Worm (Caenorhabditis elegans): ENCODE measurements around the gene fdgt-2.

The fdgt-2 gene

DNA sequence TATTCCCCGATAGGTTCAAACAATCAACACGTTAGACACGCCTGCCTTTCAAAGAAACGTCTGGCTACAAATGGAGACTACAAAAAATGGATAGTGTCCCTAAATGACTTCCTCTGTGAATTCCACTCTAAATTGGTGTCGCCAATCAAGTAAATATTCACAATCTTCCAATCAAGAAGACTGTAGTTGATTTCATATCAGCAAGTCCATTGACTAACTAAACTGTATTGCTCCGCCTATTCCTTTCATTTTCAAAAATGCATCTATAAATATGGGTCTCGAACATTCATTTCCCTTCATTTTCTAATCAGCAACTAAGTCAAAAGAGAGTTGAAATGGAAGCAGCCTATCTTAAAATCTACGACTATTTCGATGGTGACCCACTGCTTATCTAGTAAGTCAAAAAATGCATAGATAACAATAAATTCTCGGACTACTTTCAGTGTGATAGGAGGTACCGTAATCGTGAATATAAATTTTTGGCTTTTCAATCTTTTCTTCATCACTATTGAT, 29.4 kb upstream of the fdgt-2 start, which contains the start of gene drd-1 (continued):
- no peak for TF ChIP-seq nfya-2 (GFP tag; IDR thresholded peaks at IDR 0.05)

DNA sequence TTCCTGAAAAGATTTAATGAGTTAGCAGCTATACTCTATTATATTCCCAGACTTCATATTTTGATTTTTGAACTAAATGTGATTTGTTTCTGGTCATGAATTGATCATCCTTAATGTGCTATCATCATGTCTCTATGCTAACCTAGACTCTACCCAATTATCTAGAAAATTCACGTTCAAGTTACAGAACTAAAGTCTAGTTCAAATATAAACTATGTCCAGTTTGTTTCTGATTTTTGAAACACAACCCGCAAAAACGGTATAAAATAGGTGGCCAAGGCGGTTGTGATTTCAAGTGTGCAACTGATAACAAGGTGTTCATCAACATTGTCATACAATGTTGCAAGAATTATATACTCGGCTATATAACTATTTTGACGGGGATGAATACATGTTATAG, 26.7 kb upstream of the fdgt-2 start, which contains the start of gene F49E12.10:
TSS of gene F49E12.10 (plus strand) at position 301 of the 400 bp plus-strand sequence.
- TF ChIP-seq ztf-18 (tag; optimal IDR thresholded peaks at IDR 0.05) (no peak), rec-8 (tag; optimal IDR thresholded peaks at IDR 0.05) (no peak), nhr-80 (tag; optimal IDR thresholded peaks at IDR 0.05) (peak; percentile 27), hrde-1 (tag; optimal IDR thresholded peaks at IDR 0.05; ENCODE audit: borderline replicate concordance) (no peak)

DNA sequence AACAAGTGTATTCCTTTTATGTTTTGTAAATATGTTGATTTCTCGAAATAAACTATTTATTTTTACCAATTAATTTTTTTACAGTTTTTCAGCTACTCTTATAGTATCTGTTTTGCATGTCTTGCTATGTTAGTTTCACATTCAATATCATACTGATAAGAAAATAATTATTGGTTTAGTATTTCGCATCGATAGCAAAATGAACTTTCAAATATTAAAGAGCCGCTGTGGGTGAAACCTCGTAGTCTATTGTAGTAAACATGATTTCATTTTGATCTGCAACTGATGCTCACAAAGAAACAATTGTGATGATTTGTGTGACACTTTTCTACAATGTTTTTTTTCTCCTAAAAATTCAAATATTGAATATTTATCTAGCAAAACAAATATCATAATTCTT, 25.2 kb upstream of the fdgt-2 start:
- TF ChIP-seq Y53G8AR.9 (GFP tag; conservative IDR thresholded peaks at IDR 0.05) (no peak), F39B2.1 (GFP tag; IDR thresholded peaks at IDR 0.05) (no peak), sptf-2 (GFP tag; optimal IDR thresholded peaks at IDR 0.05) (no peak), lin-40 (tag; optimal IDR thresholded peaks at IDR 0.05) (no peak)

DNA sequence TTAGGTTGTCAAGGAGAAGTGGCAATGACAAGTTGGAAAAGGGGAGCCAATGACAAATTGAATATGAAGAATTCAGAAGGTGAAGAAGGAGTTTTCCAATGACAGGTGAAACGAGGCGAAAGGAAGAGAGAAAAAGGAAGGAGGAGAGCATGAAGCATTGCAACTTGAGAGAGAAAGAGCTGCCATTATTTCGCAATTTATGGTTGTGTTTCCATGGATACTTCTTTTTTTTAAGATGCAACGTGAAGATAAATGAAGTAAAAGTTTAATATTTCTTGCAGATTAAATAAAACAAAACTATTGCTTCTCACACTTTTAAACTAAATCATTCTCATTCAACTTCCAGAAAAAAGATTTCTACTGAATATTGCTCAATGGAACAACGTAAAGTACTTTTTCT, 23.2 kb upstream of the fdgt-2 start, which contains the start of gene F49E12.8:
TSS of gene F49E12.8 (minus strand) at position 101 of the 400 bp plus-strand sequence.
- TF ChIP-seq ZK185.1 (tag; optimal IDR thresholded peaks at IDR 0.05; ENCODE audit: poor library complexity, severe bottlenecking) (no peak), egl-18 (GFP tag; IDR thresholded peaks at IDR 0.05) (no peak), dpff-1 (tag; optimal IDR thresholded peaks at IDR 0.05) (no peak), F23B12.7 (tag; optimal IDR thresholded peaks at IDR 0.05; ENCODE audit: insufficient read depth) (no peak), ceh-40 (GFP tag; IDR thresholded peaks at IDR 0.05) (no peak), T07F8.4 (tag; optimal IDR thresholded peaks at IDR 0.05) (no peak)

DNA sequence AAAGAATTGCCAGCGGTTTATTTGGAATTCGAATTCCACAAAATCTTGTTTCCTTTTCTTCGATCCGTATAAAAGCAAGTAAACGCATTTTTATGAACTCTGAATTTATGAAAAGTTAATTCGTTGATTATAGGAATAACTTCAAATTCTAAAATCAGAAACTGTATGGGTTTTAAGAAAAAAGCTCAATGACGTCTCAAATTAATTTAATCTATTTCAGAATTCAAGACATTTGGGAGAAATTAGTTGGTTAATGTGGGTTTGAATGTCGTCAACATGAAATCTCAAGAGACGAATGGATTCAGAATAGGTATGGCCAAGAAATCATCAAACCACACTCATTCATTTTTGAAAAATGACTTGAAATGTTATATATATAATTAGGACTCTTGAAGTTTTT, 21.4 kb upstream of the fdgt-2 start, which contains the start of gene F49E12.7:
TSS of gene F49E12.7 (minus strand) at position 101 of the 400 bp plus-strand sequence.
- TF ChIP-seq mxl-1 (tag; optimal IDR thresholded peaks at IDR 0.05) (no peak), attf-6 (GFP tag; IDR thresholded peaks at IDR 0.05) (no peak), K12H6.12 (tag; optimal IDR thresholded peaks at IDR 0.05) (no peak), ceh-58 (GFP tag; IDR thresholded peaks at IDR 0.05) (no peak), Y95B8A.8 (GFP tag; IDR thresholded peaks at IDR 0.05) (no peak), hmg-1.2 (GFP tag; IDR thresholded peaks at IDR 0.05) (no peak), rpc-1 (optimal IDR thresholded peaks at IDR 0.05) (no peak), rpc-1 (tag; optimal IDR thresholded peaks at IDR 0.05) (no peak), madf-6 (GFP tag; IDR thresholded peaks at IDR 0.05) (no peak), lin-40 (tag; optimal IDR thresholded peaks at IDR 0.05) (no peak), C17E4.6 (GFP tag; IDR thresholded peaks at IDR 0.05) (no peak), ztf-26 (tag; optimal IDR thresholded peaks at IDR 0.05) (no peak), Y67H2A.10 (GFP tag; conservative IDR thresholded peaks at IDR 0.05) (no peak), F33H1.4 (GFP tag; IDR thresholded peaks at IDR 0.05) (no peak), F23B12.7 (tag; optimal IDR thresholded peaks at IDR 0.05; ENCODE audit: insufficient read depth) (no peak)

DNA sequence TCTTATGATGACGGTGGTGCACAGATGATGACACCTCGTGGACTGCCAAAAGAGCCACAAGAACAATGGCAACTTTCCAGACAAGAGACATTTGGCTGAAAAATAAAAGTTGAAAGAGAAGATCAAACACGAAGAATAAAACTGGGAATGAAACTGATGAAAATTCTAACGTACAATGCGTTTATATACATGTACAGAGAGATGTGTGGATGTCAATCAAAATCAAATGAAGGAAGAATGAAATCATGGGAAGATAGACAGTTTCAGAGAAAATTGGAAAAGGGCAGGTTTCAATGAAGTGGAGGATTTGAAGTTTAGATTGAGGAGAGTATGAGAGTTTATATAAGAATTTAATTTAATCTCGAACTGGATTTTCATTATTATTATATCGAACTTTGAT, 18.4 kb upstream of the fdgt-2 start, which contains the start of gene dod-23:
TSS of gene dod-23 (minus strand) at position 101 of the 400 bp plus-strand sequence.
- TF ChIP-seq pha-4 (tag; optimal IDR thresholded peaks at IDR 0.05) (no peak), nhr-179 (tag; optimal IDR thresholded peaks at IDR 0.05) (no peak), aptf-3 (GFP tag; IDR thresholded peaks at IDR 0.05) (no peak), repo-1 (tag; optimal IDR thresholded peaks at IDR 0.05) (no peak), nfyb-1 (GFP tag; IDR thresholded peaks at IDR 0.05) (no peak), ztf-3 (GFP tag; optimal IDR thresholded peaks at IDR 0.05) (no peak), D2030.7 (GFP tag; IDR thresholded peaks at IDR 0.05) (no peak)

Measured in whole organism, young adult.